Fruit fly (Drosophila melanogaster) whole organism, embryonic: ENCODE results near the gene CG32295.
A peak's percentile ranks its signal among the peaks of the same experiment; 100 is the strongest.

Source experiments
- C15 ChIP-seq: fragments of 200-800 bp; sonication (Bioruptor generic); IDR thresholded peaks from 3 replicates; pipeline ENCODE4 v1.3.6; 2022; ENCODE audit warnings: missing biosample characterization, missing genetic modification characterization
- CG10565 ChIP-seq: fragments of 200-800 bp; sonication (Bioruptor generic); optimal IDR thresholded peaks from 3 replicates; lab custom pipeline; 2016; ENCODE audit warnings: missing biosample characterization, mild to moderate bottlenecking, missing genetic modification characterization
- CG10959 ChIP-seq: fragments of 200-800 bp; sonication (Bioruptor generic); IDR thresholded peaks from 2 replicates; pipeline ENCODE4 v1.3.6; 2022; ENCODE audit warnings: missing biosample characterization, missing genetic modification characterization
- CG11247 ChIP-seq: fragments of 200-800 bp; sonication (Bioruptor generic); IDR thresholded peaks from 2 replicates; pipeline ENCODE4 v1.3.6; 2022; ENCODE audit warnings: missing biosample characterization, missing genetic modification characterization
- CG12744 ChIP-seq: fragments of 200-800 bp; sonication (Bioruptor generic); optimal IDR thresholded peaks from 2 replicates; lab custom pipeline; 2016; ENCODE audit warnings: missing biosample characterization, missing genetic modification characterization
- CG12942 ChIP-seq: fragments of 200-800 bp; sonication (Bioruptor generic); optimal IDR thresholded peaks from 3 replicates; lab custom pipeline; 2016; ENCODE audit warnings: missing biosample characterization, missing genetic modification characterization
- CG13894 ChIP-seq: fragments of 200-800 bp; sonication (Bioruptor generic); optimal IDR thresholded peaks from 3 replicates; lab custom pipeline; 2018; ENCODE audit warnings: missing biosample characterization, mild to moderate bottlenecking, missing genetic modification characterization, moderate library complexity
- CG15269 ChIP-seq: fragments of 200-800 bp; sonication (Bioruptor generic); optimal IDR thresholded peaks from 2 replicates; lab custom pipeline; 2018; ENCODE audit warnings: missing biosample characterization, mild to moderate bottlenecking, missing genetic modification characterization, moderate library complexity
- CG17328 ChIP-seq: fragments of 200-800 bp; sonication (Bioruptor generic); IDR thresholded peaks from 2 replicates; pipeline ENCODE4 v1.3.6; 2022; ENCODE audit warnings: missing biosample characterization, missing genetic modification characterization
- CG17829 ChIP-seq: fragments of 200-800 bp; optimal IDR thresholded peaks from 2 replicates; lab custom pipeline; 2019; ENCODE audit warnings: missing biosample characterization, mild to moderate bottlenecking, missing genetic modification characterization, moderate library complexity
- CG1792 ChIP-seq: fragments of 200-800 bp; sonication (Bioruptor generic); optimal IDR thresholded peaks from 2 replicates; lab custom pipeline; 2016; ENCODE audit warnings: missing biosample characterization, missing genetic modification characterization
- CG18476 ChIP-seq: fragments of 200-800 bp; sonication (Bioruptor generic); optimal IDR thresholded peaks from 2 replicates; lab custom pipeline; 2016; ENCODE audit warnings: missing biosample characterization, mild to moderate bottlenecking, missing genetic modification characterization
- CG2712 ChIP-seq: fragments of 200-800 bp; optimal IDR thresholded peaks from 3 replicates; lab custom pipeline; 2019; ENCODE audit warnings: missing biosample characterization, mild to moderate bottlenecking, missing genetic modification characterization, moderate library complexity
- CG3065 ChIP-seq: fragments of 200-800 bp; sonication (Bioruptor generic); optimal IDR thresholded peaks from 2 replicates; lab custom pipeline; 2016; ENCODE audit warnings: missing biosample characterization, missing genetic modification characterization
- CG32772 ChIP-seq: fragments of 200-800 bp; sonication (Bioruptor generic); IDR thresholded peaks from 2 replicates; pipeline ENCODE4 v1.3.6; 2022; ENCODE audit warnings: missing biosample characterization, missing genetic modification characterization
- CG4404 ChIP-seq: fragments of 200-800 bp; sonication (Bioruptor generic); IDR thresholded peaks from 2 replicates; pipeline ENCODE4 v1.3.6; 2022; ENCODE audit warnings: missing biosample characterization, missing genetic modification characterization
- CG4617 ChIP-seq: fragments of 200-800 bp; sonication (Bioruptor generic); optimal IDR thresholded peaks from 3 replicates; lab custom pipeline; 2016; ENCODE audit warnings: missing biosample characterization, missing genetic modification characterization, borderline replicate concordance
- CG6654 ChIP-seq: fragments of 200-800 bp; sonication (Bioruptor generic); optimal IDR thresholded peaks from 2 replicates; lab custom pipeline; 2017; ENCODE audit warnings: missing biosample characterization, mild to moderate bottlenecking, missing genetic modification characterization
- CG6689 ChIP-seq: fragments of 200-800 bp; sonication (Bioruptor generic); IDR thresholded peaks from 2 replicates; pipeline ENCODE4 v1.3.6; 2022; ENCODE audit warnings: missing biosample characterization, missing genetic modification characterization
- CG9215 ChIP-seq: fragments of 200-800 bp; sonication (Bioruptor generic); IDR thresholded peaks from 2 replicates; pipeline ENCODE4 v1.3.6; 2022; ENCODE audit warnings: missing biosample characterization, missing genetic modification characterization
- CG9797 ChIP-seq: fragments of 200-800 bp; sonication (Bioruptor generic); optimal IDR thresholded peaks from 3 replicates; lab custom pipeline; 2018; ENCODE audit warnings: missing biosample characterization, mild to moderate bottlenecking, missing genetic modification characterization
- CG9817 ChIP-seq: fragments of 200-800 bp; sonication (Bioruptor generic); optimal IDR thresholded peaks from 2 replicates; lab custom pipeline; 2018; ENCODE audit warnings: missing biosample characterization, mild to moderate bottlenecking, missing genetic modification characterization, moderate library complexity
- CkIIα-i1 ChIP-seq: fragments of 200-800 bp; sonication (Bioruptor generic); IDR thresholded peaks from 2 replicates; pipeline ENCODE4 v1.3.6; 2022; ENCODE audit warnings: missing biosample characterization, missing genetic modification characterization
- Hand ChIP-seq: fragments of 200-800 bp; sonication (Bioruptor generic); optimal IDR thresholded peaks from 2 replicates; lab custom pipeline; 2017; ENCODE audit warnings: mild to moderate bottlenecking, missing biosample characterization, missing genetic modification reagents, missing genetic modification characterization
- Mes4 ChIP-seq: fragments of 200-800 bp; sonication (Bioruptor generic); optimal IDR thresholded peaks from 2 replicates; lab custom pipeline; 2016; ENCODE audit warnings: missing biosample characterization, missing genetic modification characterization
- NC2β ChIP-seq: fragments of 200-800 bp; sonication (Bioruptor generic); optimal IDR thresholded peaks from 2 replicates; lab custom pipeline; 2016; ENCODE audit warnings: missing biosample characterization, missing genetic modification characterization
- NFAT ChIP-seq: fragments of 200-800 bp; sonication (Bioruptor generic); IDR thresholded peaks from 2 replicates; pipeline ENCODE4 v1.3.6; 2022; ENCODE audit warnings: missing biosample characterization, missing genetic modification characterization
- NK7.1 ChIP-seq: fragments of 200-800 bp; sonication (Bioruptor generic); optimal IDR thresholded peaks from 3 replicates; lab custom pipeline; 2016; ENCODE audit warnings: missing biosample characterization, missing genetic modification characterization
- Rfx ChIP-seq: fragments of 200-800 bp; sonication (Bioruptor generic); IDR thresholded peaks from 2 replicates; pipeline ENCODE4 v1.3.6; 2022; ENCODE audit warnings: missing biosample characterization, missing genetic modification characterization
- Scr ChIP-seq: fragments of 200-800 bp; sonication (Bioruptor generic); IDR thresholded peaks from 2 replicates; pipeline ENCODE4 v1.3.6; 2022; ENCODE audit warnings: missing biosample characterization, missing genetic modification characterization; ENCODE audit not compliant: partially characterized antibody
- Sry-δ ChIP-seq: fragments of 200-800 bp; sonication (Bioruptor generic); optimal IDR thresholded peaks from 2 replicates; lab custom pipeline; 2016; ENCODE audit warnings: missing biosample characterization, missing genetic modification characterization
- Tbp ChIP-seq: fragments of >200 bp; optimal IDR thresholded peaks from 2 replicates; lab custom pipeline; 2018; ENCODE audit warnings: missing biosample characterization, missing genetic modification characterization
- ab ChIP-seq: fragments of 200-800 bp; sonication (Bioruptor generic); optimal IDR thresholded peaks from 2 replicates; lab custom pipeline; 2016; ENCODE audit warnings: missing biosample characterization, missing genetic modification characterization
- ase ChIP-seq: fragments of 200-800 bp; sonication (Bioruptor generic); IDR thresholded peaks from 3 replicates; pipeline ENCODE4 v1.3.6; 2022; ENCODE audit warnings: missing biosample characterization, missing genetic modification characterization
- bowl ChIP-seq: fragments of 200-800 bp; sonication (Bioruptor generic); IDR thresholded peaks from 2 replicates; pipeline ENCODE4 v1.3.6; 2022; ENCODE audit warnings: missing biosample characterization, missing genetic modification characterization
- cas ChIP-seq: fragments of 200-800 bp; sonication (Bioruptor generic); IDR thresholded peaks from 2 replicates; pipeline ENCODE4 v1.3.6; 2022; ENCODE audit warnings: missing biosample characterization, missing genetic modification characterization
- crol ChIP-seq: fragments of 200-800 bp; sonication (Bioruptor generic); IDR thresholded peaks from 2 replicates; pipeline ENCODE4 v1.3.6; 2022; ENCODE audit warnings: missing biosample characterization, missing genetic modification characterization
- crp ChIP-seq, 2 experiments: fragments of 200-800 bp; sonication (Bioruptor generic); optimal IDR thresholded peaks; 2 replicates in 1 of 2; 3 replicates in 1 of 2; lab custom pipeline; 2017; ENCODE audit warnings: missing biosample characterization in 2 of 2, missing genetic modification characterization in 2 of 2, mild to moderate bottlenecking in 1 of 2, moderate library complexity in 1 of 2
- fd64A ChIP-seq: fragments of 200-800 bp; sonication (Bioruptor generic); optimal IDR thresholded peaks from 3 replicates; lab custom pipeline; 2018; ENCODE audit warnings: missing biosample characterization, mild to moderate bottlenecking, missing genetic modification characterization
- gsb ChIP-seq: fragments of 200-800 bp; sonication (Bioruptor generic); IDR thresholded peaks from 2 replicates; pipeline ENCODE4 v1.3.6; 2022; ENCODE audit warnings: missing biosample characterization, missing genetic modification characterization
- her ChIP-seq: fragments of 200-800 bp; sonication (Bioruptor generic); optimal IDR thresholded peaks from 2 replicates; lab custom pipeline; 2016; ENCODE audit warnings: missing biosample characterization, missing genetic modification characterization
- hkb ChIP-seq, 2 experiments: fragments of 200-800 bp in 1 of 2; fragments of >200 bp in 1 of 2; sonication (Bioruptor generic) in 1 of 2; IDR thresholded peaks in 1 of 2; optimal IDR thresholded peaks in 1 of 2; 2 replicates each; pipeline versions ENCODE4 v1.3.6 to Lab custom; 2017 to 2022; ENCODE audit warnings: missing biosample characterization in 1 of 2, missing genetic modification characterization in 1 of 2
- kah ChIP-seq: fragments of 200-800 bp; sonication (Bioruptor generic); optimal IDR thresholded peaks from 2 replicates; lab custom pipeline; 2018; ENCODE audit warnings: missing biosample characterization, mild to moderate bottlenecking, missing genetic modification characterization
- oc ChIP-seq: fragments of 200-800 bp; sonication (Bioruptor generic); optimal IDR thresholded peaks from 2 replicates; lab custom pipeline; 2018; ENCODE audit warnings: missing biosample characterization, mild to moderate bottlenecking, missing genetic modification characterization, moderate library complexity
- prd ChIP-seq, 3 experiments: fragments of >200 bp in 2 of 3; fragments of 200-800 bp in 1 of 3; sonication (Bioruptor generic) in 1 of 3; optimal IDR thresholded peaks in 2 of 3; IDR thresholded peaks in 1 of 3; 2 replicates in 2 of 3; 3 replicates in 1 of 3; pipeline versions ENCODE4 v1.3.6 to Lab custom; 2017 to 2022; ENCODE audit warnings: missing biosample characterization in 1 of 3, missing genetic modification characterization in 1 of 3
- repo ChIP-seq: fragments of 200-800 bp; sonication (Bioruptor generic); optimal IDR thresholded peaks from 2 replicates; lab custom pipeline; 2016; ENCODE audit warnings: missing biosample characterization, missing genetic modification characterization
- tio ChIP-seq: fragments of 200-800 bp; sonication (Bioruptor generic); optimal IDR thresholded peaks from 2 replicates; lab custom pipeline; 2017; ENCODE audit warnings: missing biosample characterization, missing genetic modification characterization, inconsistent platforms
- toy ChIP-seq: fragments of 200-800 bp; sonication (Bioruptor generic); IDR thresholded peaks from 2 replicates; pipeline ENCODE4 v1.3.6; 2022; ENCODE audit warnings: missing biosample characterization, missing genetic modification characterization
- unc-4 ChIP-seq: fragments of 200-800 bp; sonication (Bioruptor generic); IDR thresholded peaks from 2 replicates; pipeline ENCODE4 v1.3.6; 2022; ENCODE audit warnings: missing biosample characterization, missing genetic modification characterization; ENCODE audit not compliant: partially characterized antibody
- vnd ChIP-seq: fragments of 200-800 bp; sonication (Bioruptor generic); IDR thresholded peaks from 3 replicates; pipeline ENCODE4 v1.3.6; 2022; ENCODE audit warnings: missing biosample characterization, missing genetic modification characterization; ENCODE audit not compliant: partially characterized antibody
- zfh1 ChIP-seq: fragments of 200-800 bp; sonication (Bioruptor generic); IDR thresholded peaks from 3 replicates; pipeline ENCODE4 v1.3.6; 2022; ENCODE audit warnings: missing biosample characterization, missing genetic modification characterization

CG32295 gene

dm6 chr3L:2489438-2489837, 37.3 kb downstream of the CG32295 start (continued):
- no peak for TF ChIP-seq her (GFP tag; lab: Kevin White, UChicago)
- TF ChIP-seq C15 (GFP tag; lab: Robert Waterston, UW): no peak
- TF ChIP-seq ase (GFP tag; lab: Robert Waterston, UW): no peak
- peak; percentile 0 for TF ChIP-seq CG17829
- no peak for TF ChIP-seq Rfx
- TF ChIP-seq kah: peak; percentile 36
- TF ChIP-seq CkIIα-i1 (GFP tag; lab: Robert Waterston, UW): no peak
- peak; percentile 54 for TF ChIP-seq oc (tag; lab: Kevin White, UChicago)
- no peak for TF ChIP-seq CG9797 (GFP tag; lab: Kevin White, UChicago)
- TF ChIP-seq Scr: no peak
- TF ChIP-seq fd64A (GFP tag; lab: Kevin White, UChicago): peak; percentile 83
- TF ChIP-seq CG3065 (GFP tag; lab: Kevin White, UChicago): no peak
- TF ChIP-seq CG9817 (tag; lab: Kevin White, UChicago): no peak
- peak; percentile 30 for TF ChIP-seq CG2712 (tag; lab: Kevin White, UChicago)
- TF ChIP-seq CG12942 (GFP tag; lab: Kevin White, UChicago): no peak
- TF ChIP-seq Hand (GFP tag; lab: Kevin White, UChicago): no peak
- no peak for TF ChIP-seq CG9215
- TF ChIP-seq CG12744 (GFP tag; lab: Kevin White, UChicago): peak; percentile 15
- TF ChIP-seq tio (GFP tag; lab: Kevin White, UChicago): no peak
- no peak for TF ChIP-seq CG6689 (GFP tag; lab: Robert Waterston, UW)
- no peak for TF ChIP-seq vnd
- no peak for TF ChIP-seq unc-4 (GFP tag; lab: Robert Waterston, UW)
- no peak for TF ChIP-seq CG32772 (GFP tag; lab: Robert Waterston, UW)
- TF ChIP-seq CG17328 (GFP tag; lab: Robert Waterston, UW): peak; percentile 40; the same call in 1 of the 2 replicates
- TF ChIP-seq Sry-δ (GFP tag; lab: Kevin White, UChicago): no peak
- TF ChIP-seq prd (optimal IDR thresholded peaks at IDR 0.05; lab: Kevin White, UChicago): no peak
- TF ChIP-seq prd (GFP tag; IDR thresholded peaks at IDR 0.05; lab: Robert Waterston, UW): peak; percentile 39; the same call in 1 of the 3 replicates
- peak; percentile 73 for TF ChIP-seq zfh1 (GFP tag; lab: Robert Waterston, UW)
- TF ChIP-seq Tbp (GFP tag; lab: Kevin White, UChicago): no peak
- no peak for TF ChIP-seq CG18476 (GFP tag; lab: Kevin White, UChicago)
- TF ChIP-seq toy: no peak
- no peak for TF ChIP-seq CG10565 (GFP tag; lab: Kevin White, UChicago)
- no peak for TF ChIP-seq CG4617 (GFP tag; lab: Kevin White, UChicago)
- TF ChIP-seq crp (GFP tag; optimal IDR thresholded peaks at IDR 0.05; lab: Kevin White, UChicago): no peak
- no peak for TF ChIP-seq bowl
- TF ChIP-seq CG13894 (tag; lab: Kevin White, UChicago): no peak
- TF ChIP-seq hkb (optimal IDR thresholded peaks at IDR 0.05; lab: Kevin White, UChicago): no peak
- TF ChIP-seq hkb (GFP tag; IDR thresholded peaks at IDR 0.05; lab: Robert Waterston, UW): peak; percentile 59
- TF ChIP-seq gsb: no peak
- no peak for TF ChIP-seq repo (GFP tag; lab: Kevin White, UChicago)
- peak; percentile 66 for TF ChIP-seq CG1792
- TF ChIP-seq Mes4 (GFP tag; lab: Kevin White, UChicago): peak; percentile 6
- TF ChIP-seq CG4404: no peak
- no peak for TF ChIP-seq ab (GFP tag; lab: Kevin White, UChicago)
- no peak for TF ChIP-seq crol
- no peak for TF ChIP-seq CG15269 (tag; lab: Kevin White, UChicago)
- peak; percentile 47 for TF ChIP-seq NC2β (GFP tag; lab: Kevin White, UChicago)
- no peak for TF ChIP-seq CG11247 (GFP tag; lab: Robert Waterston, UW)
- TF ChIP-seq cas (GFP tag; lab: Robert Waterston, UW): no peak
- TF ChIP-seq NK7.1: peak; percentile 22
- TF ChIP-seq NFAT (GFP tag; lab: Robert Waterston, UW): no peak
- TF ChIP-seq CG10959 (GFP tag; lab: Robert Waterston, UW): no peak
- no peak for TF ChIP-seq CG6654
